Worm (Caenorhabditis elegans) whole organism, L4/young adult: ENCODE data around the gene R148.7.

Experiments used
- W03F9.2 ChIP-seq: fragments of 150-350 bp; optimal IDR thresholded peaks from 2 replicates; lab custom pipeline; 2014; ENCODE audit warnings: missing biosample characterization, missing genetic modification characterization
- dao-5 ChIP-seq: sonication (generic microtip); optimal IDR thresholded peaks from 2 replicates; lab custom pipeline; 2016; ENCODE audit warnings: missing genotype, missing genetic modification characterization, moderate library complexity, missing compliant biosample characterization
- him-1 ChIP-seq: sonication (generic microtip); optimal IDR thresholded peaks from 2 replicates; lab custom pipeline; 2016; ENCODE audit warnings: missing genotype, missing genetic modification reagents, missing genetic modification characterization, missing compliant biosample characterization

ce11 chrIII:3191195-3191594 is 7.0 kb downstream of the R148.7 start, which contains the start of gene R148.8:
- no peak for TF ChIP-seq him-1 (tag; lab: Kevin White, UChicago)
- no peak for TF ChIP-seq W03F9.2 (tag; lab: Kevin White, UChicago)
- TF ChIP-seq dao-5 (tag; lab: Kevin White, UChicago), result no peak
